Worm (Caenorhabditis elegans): Measurements from ENCODE around the gene R08E3.3.

The R08E3.3 gene

ce11 chrX:4803942-4804341 is 14.5 kb upstream of the R08E3.3 start:
- TF ChIP-seq lsy-2 (tag; optimal IDR thresholded peaks at IDR 0.05) = no peak
- TF ChIP-seq flh-1 (GFP tag; optimal IDR thresholded peaks at IDR 0.05) = no peak
- TF ChIP-seq sem-2 (GFP tag; optimal IDR thresholded peaks at IDR 0.05) = no peak
- TF ChIP-seq M03D4.4 (tag; optimal IDR thresholded peaks at IDR 0.05) = no peak
- no peak for TF ChIP-seq nhr-237 (tag; optimal IDR thresholded peaks at IDR 0.05)
- no peak for TF ChIP-seq ceh-43 (GFP tag; optimal IDR thresholded peaks at IDR 0.05)
- no peak for TF ChIP-seq elt-1 (tag; optimal IDR thresholded peaks at IDR 0.05; ENCODE audit: borderline replicate concordance, insufficient read depth)
- TF ChIP-seq nhr-2 (tag; optimal IDR thresholded peaks at IDR 0.05) = no peak
- peak; percentile 40 for TF ChIP-seq unc-62 (GFP tag; optimal IDR thresholded peaks at IDR 0.05)
- no peak for TF ChIP-seq nhr-76 (tag; optimal IDR thresholded peaks at IDR 0.05)
- no peak for TF ChIP-seq pha-4 (tag; optimal IDR thresholded peaks at IDR 0.05)
- peak; percentile 68 for TF ChIP-seq hlh-1 (tag; optimal IDR thresholded peaks at IDR 0.05)
- TF ChIP-seq ztf-11 (tag; optimal IDR thresholded peaks at IDR 0.05) = no peak
- TF ChIP-seq nhr-28 (tag; optimal IDR thresholded peaks at IDR 0.05) = no peak
- TF ChIP-seq lin-13 (tag; optimal IDR thresholded peaks at IDR 0.05) = no peak
- TF ChIP-seq cnd-1 (tag; optimal IDR thresholded peaks at IDR 0.05) = no peak
- TF ChIP-seq nhr-12 (tag; optimal IDR thresholded peaks at IDR 0.05) = no peak

ce11 chrX:4808737-4809136 is 9.7 kb upstream of the R08E3.3 start:
- TF ChIP-seq ceh-39 (tag; optimal IDR thresholded peaks at IDR 0.05) (no peak), nhr-2 (tag; optimal IDR thresholded peaks at IDR 0.05) (no peak), snpc-4 (tag; optimal IDR thresholded peaks at IDR 0.05) (no peak), hlh-1 (tag; optimal IDR thresholded peaks at IDR 0.05) (no peak), ceh-43 (GFP tag; optimal IDR thresholded peaks at IDR 0.05) (no peak), pha-4 (tag; optimal IDR thresholded peaks at IDR 0.05) (no peak), nhr-237 (tag; optimal IDR thresholded peaks at IDR 0.05) (no peak), cnd-1 (tag; optimal IDR thresholded peaks at IDR 0.05) (no peak), ces-1 (GFP tag; optimal IDR thresholded peaks at IDR 0.05) (no peak), ztf-11 (tag; optimal IDR thresholded peaks at IDR 0.05) (no peak), ham-2 (GFP tag; optimal IDR thresholded peaks at IDR 0.05) (no peak), tbx-8 (GFP tag; optimal IDR thresholded peaks at IDR 0.05) (no peak), mls-2 (tag; optimal IDR thresholded peaks at IDR 0.05) (no peak), nhr-28 (tag; optimal IDR thresholded peaks at IDR 0.05) (no peak), nhr-12 (tag; optimal IDR thresholded peaks at IDR 0.05) (no peak), flh-1 (GFP tag; optimal IDR thresholded peaks at IDR 0.05) (no peak)

- peak; percentile 97 for TF ChIP-seq blmp-1 (tag; optimal IDR thresholded peaks at IDR 0.05)
- no peak for TF ChIP-seq unc-120 (tag; optimal IDR thresholded peaks at IDR 0.05; ENCODE audit: poor library complexity, severe bottlenecking)
- TF ChIP-seq ceh-43 (GFP tag; optimal IDR thresholded peaks at IDR 0.05) = no peak
- no peak for TF ChIP-seq tbx-8 (GFP tag; optimal IDR thresholded peaks at IDR 0.05)
- no peak for TF ChIP-seq sem-2 (GFP tag; optimal IDR thresholded peaks at IDR 0.05)
- no peak for TF ChIP-seq cnd-1 (tag; optimal IDR thresholded peaks at IDR 0.05)
- TF ChIP-seq zip-8 (tag; optimal IDR thresholded peaks at IDR 0.05) = no peak
- no peak for TF ChIP-seq nhr-12 (tag; optimal IDR thresholded peaks at IDR 0.05)
- no peak for TF ChIP-seq ces-1 (GFP tag; optimal IDR thresholded peaks at IDR 0.05)
- no peak for TF ChIP-seq ztf-11 (tag; optimal IDR thresholded peaks at IDR 0.05)
- no peak for TF ChIP-seq sptf-1 (tag; optimal IDR thresholded peaks at IDR 0.05)
- TF ChIP-seq lin-32 (GFP tag; optimal IDR thresholded peaks at IDR 0.05) = no peak
- TF ChIP-seq ceh-83 (GFP tag; optimal IDR thresholded peaks at IDR 0.05) = no peak
- TF ChIP-seq nhr-76 (tag; optimal IDR thresholded peaks at IDR 0.05) = no peak
- no peak for TF ChIP-seq pha-4 (tag; optimal IDR thresholded peaks at IDR 0.05)
- no peak for TF ChIP-seq drap-1 (GFP tag; optimal IDR thresholded peaks at IDR 0.05)
- TF ChIP-seq nhr-237 (tag; optimal IDR thresholded peaks at IDR 0.05) = no peak
- TF ChIP-seq mep-1 (tag; optimal IDR thresholded peaks at IDR 0.05) = no peak
- no peak for TF ChIP-seq nhr-28 (tag; optimal IDR thresholded peaks at IDR 0.05)
- peak; percentile 44 for TF ChIP-seq elt-1 (tag; optimal IDR thresholded peaks at IDR 0.05; ENCODE audit: borderline replicate concordance, insufficient read depth)
- TF ChIP-seq flh-1 (GFP tag; optimal IDR thresholded peaks at IDR 0.05) = no peak
- peak; percentile 24 for TF ChIP-seq unc-62 (GFP tag; optimal IDR thresholded peaks at IDR 0.05)
- no peak for TF ChIP-seq lsy-2 (tag; optimal IDR thresholded peaks at IDR 0.05)
- TF ChIP-seq unc-39 (tag; optimal IDR thresholded peaks at IDR 0.05) = no peak
- peak; percentile 89 for TF ChIP-seq ham-2 (GFP tag; optimal IDR thresholded peaks at IDR 0.05)
- TF ChIP-seq nhr-2 (tag; optimal IDR thresholded peaks at IDR 0.05) = no peak
- TF ChIP-seq hlh-1 (tag; optimal IDR thresholded peaks at IDR 0.05) = no peak
- no peak for TF ChIP-seq snpc-4 (tag; optimal IDR thresholded peaks at IDR 0.05)
- TF ChIP-seq lin-13 (tag; optimal IDR thresholded peaks at IDR 0.05) = no peak
- TF ChIP-seq elt-3 (tag; optimal IDR thresholded peaks at IDR 0.05) = peak; percentile 74
- TF ChIP-seq mls-2 (tag; optimal IDR thresholded peaks at IDR 0.05) = no peak
- TF ChIP-seq M03D4.4 (tag; optimal IDR thresholded peaks at IDR 0.05) = no peak
- no peak for TF ChIP-seq mab-5 (tag; optimal IDR thresholded peaks at IDR 0.05)
These were observed 9.2 kb upstream of the R08E3.3 start for ce11 chrX:4809189-4809588.
